Fruit fly (Drosophila melanogaster) whole organism, embryonic: Measurements from ENCODE around the gene brun.
A peak's percentile ranks its signal among the peaks of the same experiment; 100 is the strongest.

Experiments
- ATbp ChIP-seq: fragments of 200-800 bp; sonication (Bioruptor generic); optimal IDR thresholded peaks from 2 replicates; lab custom pipeline; 2017; ENCODE audit warnings: missing biosample characterization, mild to moderate bottlenecking, missing genetic modification characterization, missing genetic modification reagents
- CG10147 ChIP-seq: fragments of 200-800 bp; sonication (Bioruptor generic); optimal IDR thresholded peaks from 2 replicates; lab custom pipeline; 2019; ENCODE audit warnings: missing biosample characterization, mild to moderate bottlenecking, missing genetic modification characterization, moderate library complexity
- CG10565 ChIP-seq: fragments of 200-800 bp; sonication (Bioruptor generic); optimal IDR thresholded peaks from 3 replicates; lab custom pipeline; 2016; ENCODE audit warnings: missing biosample characterization, mild to moderate bottlenecking, missing genetic modification characterization
- CG12942 ChIP-seq: fragments of 200-800 bp; sonication (Bioruptor generic); optimal IDR thresholded peaks from 3 replicates; lab custom pipeline; 2016; ENCODE audit warnings: missing biosample characterization, missing genetic modification characterization
- CG13296 ChIP-seq: fragments of 200-800 bp; sonication (Bioruptor generic); optimal IDR thresholded peaks from 3 replicates; lab custom pipeline; 2018; ENCODE audit warnings: missing biosample characterization, mild to moderate bottlenecking, missing genetic modification characterization
- CG13424 ChIP-seq: fragments of 200-800 bp; sonication (Bioruptor generic); optimal IDR thresholded peaks from 2 replicates; lab custom pipeline; 2019; ENCODE audit warnings: missing biosample characterization, mild to moderate bottlenecking, missing genetic modification characterization, moderate library complexity
- CG15269 ChIP-seq: fragments of 200-800 bp; sonication (Bioruptor generic); optimal IDR thresholded peaks from 2 replicates; lab custom pipeline; 2018; ENCODE audit warnings: missing biosample characterization, mild to moderate bottlenecking, missing genetic modification characterization, moderate library complexity
- CG15514 ChIP-seq: fragments of 200-800 bp; sonication (Bioruptor generic); optimal IDR thresholded peaks from 3 replicates; lab custom pipeline; 2017; ENCODE audit warnings: missing biosample characterization, missing genetic modification characterization, mild to moderate bottlenecking, moderate library complexity, missing genetic modification reagents
- CG1602 ChIP-seq: fragments of 200-800 bp; sonication (Bioruptor generic); optimal IDR thresholded peaks from 3 replicates; lab custom pipeline; 2016; ENCODE audit warnings: missing biosample characterization, missing genetic modification characterization
- CG2116 ChIP-seq: fragments of 200-800 bp; sonication (Bioruptor generic); optimal IDR thresholded peaks from 3 replicates; lab custom pipeline; 2018; ENCODE audit warnings: missing biosample characterization, mild to moderate bottlenecking, missing genetic modification characterization
- CG2202 ChIP-seq: fragments of 200-800 bp; sonication (Bioruptor generic); optimal IDR thresholded peaks from 2 replicates; lab custom pipeline; 2018; ENCODE audit warnings: missing biosample characterization, mild to moderate bottlenecking, missing genetic modification characterization
- CG31388 ChIP-seq: fragments of 200-800 bp; sonication (Bioruptor generic); optimal IDR thresholded peaks from 2 replicates; lab custom pipeline; 2016; ENCODE audit warnings: missing biosample characterization, missing genetic modification characterization
- CG33213 ChIP-seq: fragments of 200-800 bp; sonication (Bioruptor generic); optimal IDR thresholded peaks from 3 replicates; lab custom pipeline; 2016; ENCODE audit warnings: missing biosample characterization, missing genetic modification characterization
- CG4707 ChIP-seq: fragments of 200-800 bp; sonication (Bioruptor generic); optimal IDR thresholded peaks from 2 replicates; lab custom pipeline; 2018; ENCODE audit warnings: missing biosample characterization, mild to moderate bottlenecking, missing genetic modification characterization, moderate library complexity
- CG6272 ChIP-seq: fragments of 200-800 bp; sonication (Bioruptor generic); IDR thresholded peaks from 2 replicates; pipeline ENCODE4 v1.3.6; 2022; ENCODE audit warnings: missing biosample characterization, missing genetic modification characterization
- CG6683 ChIP-seq: fragments of 200-800 bp; sonication (Bioruptor generic); optimal IDR thresholded peaks from 2 replicates; lab custom pipeline; 2017; ENCODE audit warnings: missing biosample characterization, mild to moderate bottlenecking, missing genetic modification characterization, missing genetic modification reagents
- CG6765 ChIP-seq: fragments of 200-800 bp; sonication (Bioruptor generic); optimal IDR thresholded peaks from 3 replicates; lab custom pipeline; 2017; ENCODE audit warnings: missing biosample characterization, mild to moderate bottlenecking, missing genetic modification characterization
- CG8478 ChIP-seq: fragments of >200 bp; optimal IDR thresholded peaks from 2 replicates; lab custom pipeline; 2018
- CrebB ChIP-seq: fragments of 200-800 bp; sonication (Bioruptor generic); optimal IDR thresholded peaks from 3 replicates; lab custom pipeline; 2018; ENCODE audit warnings: missing biosample characterization, mild to moderate bottlenecking, missing genetic modification characterization
- Dip2 ChIP-seq: fragments of 200-800 bp; sonication (Bioruptor generic); IDR thresholded peaks from 2 replicates; pipeline ENCODE4 v1.3.6; 2022; ENCODE audit warnings: missing biosample characterization, missing genetic modification characterization
- Dp ChIP-seq: fragments of 200-800 bp; sonication (Bioruptor generic); optimal IDR thresholded peaks from 2 replicates; lab custom pipeline; 2018; ENCODE audit warnings: missing biosample characterization, mild to moderate bottlenecking, missing genetic modification characterization, moderate library complexity
- E2f2 ChIP-seq: fragments of 200-800 bp; sonication (Bioruptor generic); IDR thresholded peaks from 2 replicates; pipeline ENCODE4 v1.3.6; 2022; ENCODE audit warnings: missing biosample characterization, missing genetic modification characterization
- Ets97D ChIP-seq: fragments of 200-800 bp; sonication (Bioruptor generic); optimal IDR thresholded peaks from 3 replicates; lab custom pipeline; 2016; ENCODE audit warnings: missing biosample characterization, missing genetic modification characterization
- HHEX ChIP-seq: fragments of 200-800 bp; sonication (Bioruptor generic); optimal IDR thresholded peaks from 3 replicates; lab custom pipeline; 2017; ENCODE audit warnings: missing biosample characterization, mild to moderate bottlenecking, missing genetic modification characterization, missing genetic modification reagents
- Hand ChIP-seq: fragments of 200-800 bp; sonication (Bioruptor generic); optimal IDR thresholded peaks from 2 replicates; lab custom pipeline; 2017; ENCODE audit warnings: mild to moderate bottlenecking, missing biosample characterization, missing genetic modification reagents, missing genetic modification characterization
- Hr51 ChIP-seq, 2 experiments: fragments of 200-800 bp; sonication (Bioruptor generic); optimal IDR thresholded peaks; 2 replicates in 1 of 2; 3 replicates in 1 of 2; lab custom pipeline; 2016 to 2018; ENCODE audit warnings: missing biosample characterization in 2 of 2, missing genetic modification characterization in 2 of 2, mild to moderate bottlenecking in 1 of 2, moderate library complexity in 1 of 2
- MESR4 ChIP-seq: fragments of 200-800 bp; sonication (Bioruptor generic); optimal IDR thresholded peaks from 2 replicates; lab custom pipeline; 2018; ENCODE audit warnings: missing biosample characterization, mild to moderate bottlenecking, missing genetic modification characterization, moderate library complexity
- Neu2 ChIP-seq: fragments of 200-800 bp; sonication (Bioruptor generic); optimal IDR thresholded peaks from 3 replicates; lab custom pipeline; 2016; ENCODE audit warnings: missing biosample characterization, missing genetic modification characterization, borderline replicate concordance
- NfI ChIP-seq: fragments of 200-800 bp; sonication (Bioruptor generic); optimal IDR thresholded peaks from 3 replicates; lab custom pipeline; 2018; ENCODE audit warnings: missing biosample characterization, mild to moderate bottlenecking, missing genetic modification characterization, moderate library complexity
- Pdp1 ChIP-seq, 2 experiments: fragments of 200-800 bp; sonication (Bioruptor generic); optimal IDR thresholded peaks; 3 replicates each; lab custom pipeline; 2016; ENCODE audit warnings: missing biosample characterization in 2 of 2, missing genetic modification characterization in 2 of 2, mild to moderate bottlenecking in 1 of 2, moderate library complexity in 1 of 2
- Rfx ChIP-seq: fragments of 200-800 bp; sonication (Bioruptor generic); IDR thresholded peaks from 2 replicates; pipeline ENCODE4 v1.3.6; 2022; ENCODE audit warnings: missing biosample characterization, missing genetic modification characterization
- Xbp1 ChIP-seq: fragments of 200-800 bp; sonication (Bioruptor generic); optimal IDR thresholded peaks from 3 replicates; lab custom pipeline; 2016; ENCODE audit warnings: missing biosample characterization, mild to moderate bottlenecking, missing genetic modification characterization
- ato ChIP-seq: fragments of 200-800 bp; sonication (Bioruptor generic); IDR thresholded peaks from 2 replicates; pipeline ENCODE4 v1.3.6; 2022; ENCODE audit warnings: missing biosample characterization, missing genetic modification characterization; ENCODE audit not compliant: partially characterized antibody
- az2 ChIP-seq: fragments of 200-800 bp; sonication (Bioruptor generic); optimal IDR thresholded peaks from 3 replicates; lab custom pipeline; 2016; ENCODE audit warnings: missing biosample characterization, missing genetic modification characterization
- cato ChIP-seq: fragments of 200-800 bp; sonication (Bioruptor generic); optimal IDR thresholded peaks from 2 replicates; lab custom pipeline; 2016; ENCODE audit warnings: missing biosample characterization, missing genetic modification characterization, borderline replicate concordance
- grn ChIP-seq: fragments of 200-800 bp; sonication (Bioruptor generic); optimal IDR thresholded peaks from 3 replicates; lab custom pipeline; 2017; ENCODE audit warnings: missing biosample characterization, missing genetic modification characterization
- hb ChIP-seq: fragments of 200-800 bp; sonication (Bioruptor generic); IDR thresholded peaks from 3 replicates; pipeline ENCODE4 v1.3.6; 2022; ENCODE audit warnings: missing biosample characterization, missing genetic modification characterization; ENCODE audit not compliant: partially characterized antibody
- hth ChIP-seq: fragments of >200 bp; optimal IDR thresholded peaks from 2 replicates; lab custom pipeline; 2017; ENCODE audit warnings: inconsistent platforms
- mirr ChIP-seq: fragments of 200-800 bp; sonication (Bioruptor generic); optimal IDR thresholded peaks from 3 replicates; lab custom pipeline; 2018; ENCODE audit warnings: missing biosample characterization, mild to moderate bottlenecking, missing genetic modification characterization
- pan ChIP-seq, 4 experiments: fragments of >200 bp in 3 of 4; fragments of 200-800 bp in 1 of 4; sonication (Bioruptor generic) in 1 of 4; optimal IDR thresholded peaks in 3 of 4; IDR thresholded peaks in 1 of 4; 2 replicates each; pipeline versions ENCODE4 v1.3.6 to Lab custom; 2017 to 2022; ENCODE audit warnings: missing biosample characterization in 2 of 4, missing genetic modification characterization in 2 of 4, mixed read lengths in 1 of 4
- pum ChIP-seq: fragments of 200-800 bp; sonication (Bioruptor generic); optimal IDR thresholded peaks from 2 replicates; lab custom pipeline; 2016; ENCODE audit warnings: missing biosample characterization, missing genetic modification characterization
- slbo ChIP-seq: fragments of 200-800 bp; sonication (Bioruptor generic); IDR thresholded peaks from 2 replicates; pipeline ENCODE4 v1.3.6; 2022; ENCODE audit warnings: missing biosample characterization, missing genetic modification characterization
- slou ChIP-seq: fragments of 200-800 bp; sonication (Bioruptor generic); optimal IDR thresholded peaks from 3 replicates; lab custom pipeline; 2016; ENCODE audit warnings: missing biosample characterization, missing genetic modification characterization
- stc ChIP-seq: fragments of 200-800 bp; sonication (Bioruptor generic); IDR thresholded peaks from 2 replicates; pipeline ENCODE4 v1.3.6; 2022; ENCODE audit warnings: missing biosample characterization, missing genetic modification characterization
- stwl ChIP-seq: fragments of 200-800 bp; sonication (Bioruptor generic); optimal IDR thresholded peaks from 3 replicates; lab custom pipeline; 2018; ENCODE audit warnings: missing biosample characterization, mild to moderate bottlenecking, missing genetic modification characterization, moderate library complexity
- tap ChIP-seq: fragments of 200-800 bp; optimal IDR thresholded peaks from 3 replicates; lab custom pipeline; 2019; ENCODE audit warnings: missing biosample characterization, mild to moderate bottlenecking, missing genetic modification characterization, moderate library complexity
- trh ChIP-seq: fragments of 200-800 bp; sonication (Bioruptor generic); optimal IDR thresholded peaks from 2 replicates; lab custom pipeline; 2016; ENCODE audit warnings: missing biosample characterization, missing genetic modification characterization
- unc-4 ChIP-seq: fragments of 200-800 bp; sonication (Bioruptor generic); IDR thresholded peaks from 2 replicates; pipeline ENCODE4 v1.3.6; 2022; ENCODE audit warnings: missing biosample characterization, missing genetic modification characterization; ENCODE audit not compliant: partially characterized antibody
- wor ChIP-seq: fragments of 200-800 bp; sonication (Bioruptor generic); IDR thresholded peaks from 2 replicates; pipeline ENCODE4 v1.3.6; 2022; ENCODE audit warnings: missing biosample characterization, missing genetic modification characterization

Gene brun

DNA sequence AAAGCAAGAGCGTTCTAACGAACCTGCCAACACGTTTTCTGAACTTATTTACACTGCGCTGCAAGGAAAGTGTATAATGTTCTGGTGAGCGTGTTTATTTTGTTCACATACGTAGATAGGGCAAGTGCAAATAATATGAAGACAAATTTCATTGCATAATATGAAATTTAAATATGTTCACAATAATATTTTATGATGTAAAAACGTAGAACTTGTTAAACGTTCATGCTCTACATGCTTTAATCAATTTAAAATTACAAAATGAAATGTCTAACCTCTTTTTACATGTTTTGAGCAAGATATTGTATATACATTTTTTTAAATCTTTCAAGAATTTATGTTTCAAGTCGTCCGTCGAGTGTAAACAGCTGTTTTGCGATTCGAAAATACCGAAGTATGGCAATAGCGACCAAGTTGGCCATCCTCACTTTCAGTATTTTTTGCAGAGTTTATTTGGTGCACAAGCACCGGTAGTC lies 10.5 kb downstream of the brun start, which contains the start of the genes phr6-4 and CG2608 (continued):
- TF ChIP-seq pum (GFP tag; lab: Kevin White, UChicago) (peak; percentile 81), Neu2 (GFP tag; lab: Kevin White, UChicago) (no peak), Rfx (GFP tag; lab: Robert Waterston, UW) (peak; percentile 87), E2f2 (GFP tag; lab: Robert Waterston, UW) (peak; percentile 81), pan (optimal IDR thresholded peaks at IDR 0.05; lab: Kevin White, UChicago) (no peak), pan (GFP tag; optimal IDR thresholded peaks at IDR 0.05 in 1 of 2, IDR thresholded peaks at IDR 0.05 in 1 of 2) (peak in 1 of 2 experiments; percentile 83), tap (tag; lab: Kevin White, UChicago) (no peak), HHEX (GFP tag; lab: Kevin White, UChicago) (peak; percentile 89), CG2116 (peak; percentile 77), CG33213 (GFP tag; lab: Kevin White, UChicago) (peak; percentile 67), CG8478 (lab: Kevin White, UChicago) (no peak), Dp (GFP tag; lab: Kevin White, UChicago) (peak; percentile 70), stwl (tag; lab: Kevin White, UChicago) (peak; percentile 44), slbo (GFP tag; lab: Robert Waterston, UW) (peak; percentile 92), CG4707 (GFP tag; lab: Kevin White, UChicago) (peak; percentile 66), ato (GFP tag; lab: Robert Waterston, UW) (no peak), CG1602 (GFP tag; lab: Kevin White, UChicago) (peak; percentile 92), CG13424 (peak; percentile 95), wor (GFP tag; lab: Robert Waterston, UW) (peak; percentile 78), CG6765 (peak; percentile 85), CrebB (peak; percentile 86), CG12942 (GFP tag; lab: Kevin White, UChicago) (peak; percentile 93), MESR4 (peak; percentile 22), stc (peak; percentile 69), mirr (GFP tag; lab: Kevin White, UChicago) (peak; percentile 79), cato (GFP tag; lab: Kevin White, UChicago) (peak; percentile 85), CG10147 (GFP tag; lab: Kevin White, UChicago) (peak; percentile 95), hb (GFP tag; lab: Robert Waterston, UW) (no peak), az2 (GFP tag; lab: Kevin White, UChicago) (peak; percentile 95), CG6272 (GFP tag; lab: Robert Waterston, UW) (peak; percentile 76), Pdp1 (GFP tag; optimal IDR thresholded peaks at IDR 0.05; lab: Kevin White, UChicago) (peak; percentile 91 to 93), grn (GFP tag; lab: Kevin White, UChicago) (peak; percentile 51), NfI (GFP tag; lab: Kevin White, UChicago) (peak; percentile 94), CG10565 (peak; percentile 68), hth (lab: Kevin White, UChicago) (no peak), CG13296 (GFP tag; lab: Kevin White, UChicago) (peak; percentile 92), CG15514 (GFP tag; lab: Kevin White, UChicago) (peak; percentile 87), Dip2 (no peak), CG2202 (tag; lab: Kevin White, UChicago) (peak; percentile 85), Hr51 (GFP tag; optimal IDR thresholded peaks at IDR 0.05; lab: Kevin White, UChicago) (peak; percentile 84 to 94), ATbp (GFP tag; lab: Kevin White, UChicago) (peak; percentile 85), Hand (peak; percentile 83), Xbp1 (GFP tag; lab: Kevin White, UChicago) (peak; percentile 96), CG31388 (GFP tag; lab: Kevin White, UChicago) (peak; percentile 69), unc-4 (no peak), Ets97D (GFP tag; lab: Kevin White, UChicago) (peak; percentile 76), slou (peak; percentile 87), CG6683 (GFP tag; lab: Kevin White, UChicago) (peak; percentile 84), trh (GFP tag; lab: Kevin White, UChicago) (peak; percentile 71), CG15269 (peak; percentile 94)
